5 fruit fly cellular contexts compared by ENCODE assay signal in genomic region chr3R:24878655-24879054, dm6.
TF ChIP-seq lines count a peak whose summit lies in the region.

No protein-coding gene starts in this region.

- no peak for TF ChIP-seq CTCF in whole organism, embryonic (GFP tag; optimal IDR thresholded peaks at IDR 0.05; lab: Kevin White, UChicago)

TF ChIP-seq in whole organism, adult, 20 proteins besides CTCF, POLR2A, EP300 and RAD21:
- TF ChIP-seq toe (GFP tag; optimal IDR thresholded peaks at IDR 0.05; lab: Kevin White, UChicago) (no peak), CG1620 (GFP tag; optimal IDR thresholded peaks at IDR 0.05; lab: Kevin White, UChicago) (no peak), tj (GFP tag; optimal IDR thresholded peaks at IDR 0.05; lab: Kevin White, UChicago) (peak; percentile 90), pad (GFP tag; optimal IDR thresholded peaks at IDR 0.05; lab: Kevin White, UChicago) (no peak)

TF ChIP-seq in whole organism, embryonic, 481 proteins besides CTCF, POLR2A, EP300 and RAD21:
- no peak for TF ChIP-seq CG5953 (GFP tag; IDR thresholded peaks at IDR 0.05; lab: Robert Waterston, UW)
- no peak for TF ChIP-seq hb (GFP tag; IDR thresholded peaks at IDR 0.05; lab: Robert Waterston, UW; ENCODE audit: partially characterized antibody)
- no peak for TF ChIP-seq YL-1 (GFP tag; optimal IDR thresholded peaks at IDR 0.05; lab: Kevin White, UChicago)
- peak in 1 of 2 experiments; percentile 5 for TF ChIP-seq Pdp1 (GFP tag; optimal IDR thresholded peaks at IDR 0.05; lab: Kevin White, UChicago)
- TF ChIP-seq Hmr (GFP tag; optimal IDR thresholded peaks at IDR 0.05; lab: Kevin White, UChicago): no peak
- TF ChIP-seq chinmo (GFP tag; IDR thresholded peaks at IDR 0.05; lab: Robert Waterston, UW; ENCODE audit: partially characterized antibody): 0 out of 4 replicates have a peak, but pooled peaks have one; percentile 37
- TF ChIP-seq sr (GFP tag; IDR thresholded peaks at IDR 0.05; lab: Robert Waterston, UW): peak; percentile 53

TF ChIP-seq in whole organism, prepupa, 60 proteins besides CTCF, POLR2A, EP300 and RAD21:
- no peak for TF ChIP-seq Smox (GFP tag; optimal IDR thresholded peaks at IDR 0.05; lab: Kevin White, UChicago)
- TF ChIP-seq CG8632 (GFP tag; optimal IDR thresholded peaks at IDR 0.05; lab: Kevin White, UChicago): no peak
- TF ChIP-seq Blimp-1 (GFP tag; optimal IDR thresholded peaks at IDR 0.05; lab: Kevin White, UChicago): no peak
- no peak for TF ChIP-seq CG6276 (GFP tag; optimal IDR thresholded peaks at IDR 0.05; lab: Kevin White, UChicago)
- TF ChIP-seq esn (GFP tag; optimal IDR thresholded peaks at IDR 0.05; lab: Kevin White, UChicago): no peak
- TF ChIP-seq Hr4 (GFP tag; optimal IDR thresholded peaks at IDR 0.05; lab: Kevin White, UChicago): no peak
- TF ChIP-seq svp (GFP tag; lab: Kevin White, UChicago): peak; percentile 100
- no peak for TF ChIP-seq CG8119 (GFP tag; IDR thresholded peaks at IDR 0.05; lab: Robert Waterston, UW)

TF ChIP-seq in whole organism, pupa, 21 proteins besides CTCF, POLR2A, EP300 and RAD21:
- TF ChIP-seq EcR (GFP tag; optimal IDR thresholded peaks at IDR 0.05; lab: Kevin White, UChicago) (peak; percentile 84), CG15710 (tag; optimal IDR thresholded peaks at IDR 0.05; lab: Kevin White, UChicago) (no peak)

TF ChIP-seq in whole organism, wandering third instar larva, 38 proteins besides CTCF, POLR2A, EP300 and RAD21:
- TF ChIP-seq Rel (GFP tag; optimal IDR thresholded peaks at IDR 0.05; lab: Kevin White, UChicago): no peak
- peak; percentile 73 for TF ChIP-seq Rel (tag; optimal IDR thresholded peaks at IDR 0.05; lab: Kevin White, UChicago)
- no peak for TF ChIP-seq Dif (GFP tag; optimal IDR thresholded peaks at IDR 0.05; lab: Kevin White, UChicago; ENCODE audit: partially characterized antibody)
